Worm (Caenorhabditis elegans) whole organism, L4 larva: ENCODE data around the gene catp-6.
"Not testable (repeated sequence)": the region's sequence is repeated elsewhere in the genome, so short reads cannot be mapped to it uniquely, and the experiment has no call there.

Source experiments
- D1046.2 ChIP-seq: fragments of 200-800 bp; sonication (Bioruptor generic); IDR thresholded peaks from 2 replicates; pipeline ENCODE4 v1.3.6; 2022; ENCODE audit warnings: missing genetic modification characterization, missing compliant biosample characterization
- F10B5.3 ChIP-seq: sonication (generic microtip); optimal IDR thresholded peaks from 2 replicates; lab custom pipeline; 2016; ENCODE audit warnings: mild to moderate bottlenecking, missing genetic modification characterization, missing compliant biosample characterization
- F44E2.7 ChIP-seq: fragments of 200-800 bp; sonication (Bioruptor generic); IDR thresholded peaks from 2 replicates; pipeline ENCODE4 v2.1.2; 2022; ENCODE audit warnings: missing genetic modification characterization, missing compliant biosample characterization
- R02D3.7 ChIP-seq: fragments of 150-350 bp; sonication (generic microtip); optimal IDR thresholded peaks from 3 replicates; lab custom pipeline; 2014; ENCODE audit warnings: missing biosample characterization, missing genetic modification characterization
- aly-2 ChIP-seq: sonication (generic microtip); optimal IDR thresholded peaks from 2 replicates; lab custom pipeline; 2018; ENCODE audit warnings: missing biosample characterization, missing genetic modification characterization
- attf-4 ChIP-seq: sonication (generic microtip); optimal IDR thresholded peaks from 3 replicates; lab custom pipeline; 2017; ENCODE audit warnings: missing biosample characterization, missing genetic modification characterization
- ceh-82 ChIP-seq: sonication (generic microtip); optimal IDR thresholded peaks from 2 replicates; lab custom pipeline; 2017; ENCODE audit warnings: missing biosample characterization, missing genetic modification characterization
- ces-1 ChIP-seq: fragments of 150-350 bp; sonication (generic microtip); optimal IDR thresholded peaks from 4 replicates; lab custom pipeline; 2014; ENCODE audit warnings: missing biosample characterization, missing genetic modification reagents, missing genetic modification characterization
- cey-2 ChIP-seq: sonication (generic microtip); optimal IDR thresholded peaks from 3 replicates; lab custom pipeline; 2017; ENCODE audit warnings: missing genetic modification characterization, mild to moderate bottlenecking, missing compliant biosample characterization, antibody characterized with exemption, borderline replicate concordance; ENCODE audit not compliant: insufficient read depth
- daf-16 ChIP-seq, 3 experiments: sonication (generic microtip); optimal IDR thresholded peaks; 2 replicates each; lab custom pipeline; 2016 to 2017; ENCODE audit warnings: missing genetic modification characterization in 3 of 3, missing genetic modification reagents in 3 of 3, mild to moderate bottlenecking in 2 of 3, missing compliant biosample characterization in 2 of 3, missing biosample characterization in 1 of 3, moderate library complexity in 1 of 3
- dmd-6 ChIP-seq: fragments of 200-800 bp; sonication (Bioruptor generic); IDR thresholded peaks from 2 replicates; pipeline ENCODE4 v1.3.6; 2022; ENCODE audit warnings: missing genetic modification reagents, missing genetic modification characterization, missing compliant biosample characterization
- egl-43 ChIP-seq: fragments of 200-800 bp; sonication (Bioruptor generic); IDR thresholded peaks from 2 replicates; pipeline ENCODE4 v1.3.6; 2022; ENCODE audit warnings: missing genetic modification reagents, missing genetic modification characterization, missing compliant biosample characterization
- hlh-11 ChIP-seq: fragments of 200-800 bp; sonication (Bioruptor generic); optimal IDR thresholded peaks from 2 replicates; lab custom pipeline; 2018; ENCODE audit warnings: mild to moderate bottlenecking, missing genetic modification characterization, missing compliant biosample characterization
- lsy-2 ChIP-seq, 2 experiments: fragments of 150-350 bp in 1 of 2; sonication (generic microtip) in 1 of 2; optimal IDR thresholded peaks; 2 replicates each; lab custom pipeline; 2014 to 2017; ENCODE audit warnings: missing biosample characterization in 2 of 2, missing genetic modification characterization in 2 of 2
- madf-5 ChIP-seq, 2 experiments: fragments of 200-800 bp; sonication (Bioruptor generic); IDR thresholded peaks; 2 replicates each; pipeline ENCODE4 v1.3.6; 2022; ENCODE audit warnings: missing compliant biosample characterization in 2 of 2, missing genetic modification characterization in 2 of 2
- mdt-29 ChIP-seq: fragments of 200-800 bp; sonication (Bioruptor generic); IDR thresholded peaks from 2 replicates; pipeline ENCODE4 v1.3.6; 2022; ENCODE audit warnings: missing genetic modification reagents, missing genetic modification characterization, missing compliant biosample characterization
- mes-2 ChIP-seq: sonication (generic microtip); optimal IDR thresholded peaks from 2 replicates; lab custom pipeline; 2016; ENCODE audit warnings: missing genotype, mild to moderate bottlenecking, missing genetic modification characterization, missing compliant biosample characterization; ENCODE audit not compliant: poor library complexity, severe bottlenecking
- nhr-48 ChIP-seq: sonication (generic microtip); optimal IDR thresholded peaks from 2 replicates; lab custom pipeline; 2016; ENCODE audit warnings: mild to moderate bottlenecking, missing genetic modification characterization, missing compliant biosample characterization
- nhr-6 ChIP-seq: fragments of 150-350 bp; optimal IDR thresholded peaks from 2 replicates; lab custom pipeline; 2014; ENCODE audit warnings: missing biosample characterization, missing genetic modification characterization
- pha-4 ChIP-seq, 2 experiments: fragments of 150-350 bp in 1 of 2; fragments of 200-800 bp in 1 of 2; sonication (Bioruptor generic) in 1 of 2; IDR thresholded peaks in 1 of 2; optimal IDR thresholded peaks in 1 of 2; 2 replicates each; pipeline versions ENCODE4 v1.3.6 to Lab custom; 2014 to 2022; ENCODE audit warnings: missing genetic modification characterization in 2 of 2, missing genetic modification reagents in 2 of 2, missing biosample characterization in 1 of 2, missing compliant biosample characterization in 1 of 2
- pqm-1 ChIP-seq: sonication (generic microtip); optimal IDR thresholded peaks from 2 replicates; lab custom pipeline; 2017; ENCODE audit warnings: missing biosample characterization, missing genetic modification characterization
- rbr-2 ChIP-seq: sonication (generic microtip); optimal IDR thresholded peaks from 2 replicates; lab custom pipeline; 2016; ENCODE audit warnings: missing genotype, missing genetic modification characterization, missing compliant biosample characterization
- saeg-2 ChIP-seq: fragments of 200-800 bp; sonication (Bioruptor generic); IDR thresholded peaks from 2 replicates; pipeline ENCODE4 v1.3.6; 2022; ENCODE audit warnings: missing genetic modification reagents, missing genetic modification characterization, missing compliant biosample characterization
- sdz-12 ChIP-seq: fragments of 200-800 bp; sonication (Bioruptor generic); optimal IDR thresholded peaks from 2 replicates; lab custom pipeline; 2018; ENCODE audit warnings: mild to moderate bottlenecking, missing genetic modification characterization, missing compliant biosample characterization
- set-16 ChIP-seq: fragments of 200-800 bp; sonication (Bioruptor generic); IDR thresholded peaks from 2 replicates; pipeline ENCODE4 v1.3.6; 2022; ENCODE audit warnings: missing genetic modification reagents, missing genetic modification characterization, missing compliant biosample characterization
- spr-1 ChIP-seq: sonication (generic microtip); optimal IDR thresholded peaks from 2 replicates; lab custom pipeline; 2016; ENCODE audit warnings: mild to moderate bottlenecking, missing genetic modification characterization, missing compliant biosample characterization
- tra-1 ChIP-seq: fragments of 200-800 bp; sonication (Bioruptor generic); IDR thresholded peaks from 2 replicates; pipeline ENCODE4 v1.3.6; 2022; ENCODE audit warnings: missing genetic modification reagents, missing genetic modification characterization, missing compliant biosample characterization

catp-6 gene

DNA sequence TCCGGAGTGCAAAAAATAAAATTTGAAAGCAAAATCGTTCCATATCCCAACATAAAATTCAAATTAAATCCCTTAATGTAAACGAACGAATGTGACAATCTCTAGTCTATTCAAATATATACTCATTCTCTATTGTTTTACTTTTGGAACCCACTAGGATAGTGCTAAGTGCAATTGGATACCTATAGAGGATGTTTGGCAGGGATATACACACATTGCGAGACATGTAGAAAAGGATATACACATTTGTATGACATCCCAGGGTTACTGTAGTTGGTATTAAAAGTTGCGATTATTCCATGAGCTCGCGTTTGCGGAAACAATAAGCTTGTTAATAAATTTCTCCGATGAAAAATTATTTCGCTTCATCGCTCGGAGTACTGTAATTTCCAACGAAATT lies 50.9 kb downstream of the catp-6 start:
- no peak for TF ChIP-seq ces-1 (GFP tag; lab: Kevin White, UChicago)
- no peak for TF ChIP-seq lsy-2 (tag; optimal IDR thresholded peaks at IDR 0.05; lab: Kevin White, UChicago)
- TF ChIP-seq pqm-1 (tag; lab: Kevin White, UChicago), result no peak
- TF ChIP-seq egl-43 (GFP tag; lab: Robert Waterston, UW), result no peak
- no peak for TF ChIP-seq daf-16 (GFP tag; optimal IDR thresholded peaks at IDR 0.05; lab: Kevin White, UChicago)
- TF ChIP-seq daf-16 (tag; optimal IDR thresholded peaks at IDR 0.05; lab: Kevin White, UChicago), result no peak
- no peak for TF ChIP-seq mes-2
- TF ChIP-seq F44E2.7 (GFP tag; lab: Robert Waterston, UW), result no peak
- TF ChIP-seq madf-5 (GFP tag; IDR thresholded peaks at IDR 0.05; lab: Robert Waterston, UW), result no peak
- no peak for TF ChIP-seq R02D3.7
- no peak for TF ChIP-seq nhr-6
- TF ChIP-seq D1046.2 (GFP tag; lab: Robert Waterston, UW), result no peak
- no peak for TF ChIP-seq mdt-29 (GFP tag; lab: Robert Waterston, UW)

- TF ChIP-seq ceh-82 (no peak), spr-1 (tag; lab: Kevin White, UChicago) (no peak), cey-2 (no peak), sdz-12 (GFP tag; lab: Kevin White, UChicago) (no peak), aly-2 (tag; lab: Kevin White, UChicago) (no peak), attf-4 (no peak), tra-1 (GFP tag; lab: Robert Waterston, UW) (no peak), set-16 (GFP tag; lab: Robert Waterston, UW) (no peak), hlh-11 (tag; lab: Kevin White, UChicago) (no peak), nhr-48 (no peak), saeg-2 (GFP tag; lab: Robert Waterston, UW) (no peak), lsy-2 (tag; optimal IDR thresholded peaks at IDR 0.05; lab: Kevin White, UChicago) (no peak), rbr-2 (tag; lab: Kevin White, UChicago) (no peak), egl-43 (GFP tag; lab: Robert Waterston, UW) (no peak)
These were observed 52.2 kb downstream of the catp-6 start, which contains the start of gene cav-1 for ce11 chrIV:9772096-9772720. TSS of gene cav-1 (plus strand) at chrIV:9772510.

DNA sequence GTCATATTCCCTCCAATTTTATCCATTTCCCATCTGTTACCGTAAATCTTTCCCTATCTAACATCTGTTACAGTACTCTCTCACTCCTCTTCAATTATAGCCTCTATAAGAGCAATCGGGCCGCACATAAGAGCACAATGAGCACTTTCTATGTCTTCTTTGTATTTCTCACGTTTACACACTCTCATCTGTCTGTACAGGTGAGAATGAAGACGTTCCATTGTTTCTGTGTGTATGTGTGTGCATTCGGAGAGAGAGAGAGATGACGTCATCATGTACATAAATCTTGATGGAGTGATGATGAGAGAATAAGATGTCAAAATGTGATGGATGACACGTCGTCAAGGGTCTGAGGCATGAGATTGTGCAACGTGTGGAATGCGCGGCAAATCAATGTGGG lies 53.6 kb downstream of the catp-6 start:
- TF ChIP-seq dmd-6 (GFP tag; lab: Robert Waterston, UW), result no peak
- no peak for TF ChIP-seq spr-1 (tag; lab: Kevin White, UChicago)

ce11 chrIV:9769746-9770145 lies 54.6 kb downstream of the catp-6 start, which contains the start of gene msp-78:
TSS of gene msp-78 (plus strand) at chrIV:9770046.
- TF ChIP-seq pha-4 (GFP tag; IDR thresholded peaks at IDR 0.05; lab: Robert Waterston, UW); pha-4 (tag; optimal IDR thresholded peaks at IDR 0.05; lab: Kevin White, UChicago); F10B5.3 (tag; lab: Kevin White, UChicago); ceh-82: not testable (repeated sequence)
